Worm (Caenorhabditis elegans) whole organism, L1 larva: ENCODE measurements around the gene C04F5.8.

Experiments used
- C04F5.9 ChIP-seq: sonication (generic microtip); optimal IDR thresholded peaks from 2 replicates; lab custom pipeline; 2016; ENCODE audit warnings: missing genetic modification characterization, missing compliant biosample characterization
- C34B4.2 ChIP-seq: sonication (generic microtip); optimal IDR thresholded peaks from 2 replicates; lab custom pipeline; 2017; ENCODE audit warnings: mild to moderate bottlenecking, missing genetic modification characterization, missing compliant biosample characterization
- F16B12.6 ChIP-seq: fragments of 150-350 bp; optimal IDR thresholded peaks from 2 replicates; lab custom pipeline; 2014; ENCODE audit warnings: missing biosample characterization, missing genetic modification characterization
- aha-1 ChIP-seq: fragments of 150-350 bp; optimal IDR thresholded peaks from 2 replicates; lab custom pipeline; 2014; ENCODE audit warnings: missing biosample characterization, missing genetic modification characterization
- aly-2 ChIP-seq: fragments of 150-350 bp; optimal IDR thresholded peaks from 2 replicates; lab custom pipeline; 2014; ENCODE audit warnings: missing biosample characterization, missing genetic modification characterization
- blmp-1 ChIP-seq: fragments of 150-350 bp; optimal IDR thresholded peaks from 2 replicates; lab custom pipeline; 2014; ENCODE audit warnings: missing biosample characterization, missing genetic modification characterization
- ceh-90 ChIP-seq: sonication (generic microtip); optimal IDR thresholded peaks from 2 replicates; lab custom pipeline; 2016; ENCODE audit warnings: missing genetic modification characterization, missing compliant biosample characterization
- ces-1 ChIP-seq: fragments of 150-350 bp; optimal IDR thresholded peaks from 2 replicates; lab custom pipeline; 2014; ENCODE audit warnings: missing biosample characterization, missing genetic modification reagents, missing genetic modification characterization
- dpl-1 ChIP-seq, 3 experiments: fragments of 150-350 bp in 2 of 3; sonication (generic microtip) in 1 of 3; optimal IDR thresholded peaks; 2 replicates each; lab custom pipeline; 2014 to 2017; ENCODE audit warnings: missing biosample characterization in 3 of 3, missing genetic modification characterization in 3 of 3, missing genetic modification reagents in 3 of 3
- efl-1 ChIP-seq, 4 experiments: fragments of 150-350 bp; optimal IDR thresholded peaks in 3 of 4; peaks in 1 of 4; 1 replicate in 1 of 4; 2 replicates in 3 of 4; lab custom pipeline; 2014; ENCODE audit warnings: missing biosample characterization in 2 of 4, missing genetic modification characterization in 2 of 4, missing genetic modification reagents in 2 of 4
- efl-3 ChIP-seq: fragments of 200-800 bp; sonication (Bioruptor generic); optimal IDR thresholded peaks from 2 replicates; lab custom pipeline; 2018; ENCODE audit warnings: mild to moderate bottlenecking, missing genetic modification characterization, missing compliant biosample characterization
- elt-2 ChIP-seq: sonication (generic microtip); optimal IDR thresholded peaks from 2 replicates; lab custom pipeline; 2016; ENCODE audit warnings: missing genetic modification characterization, mild to moderate bottlenecking, inconsistent platforms, missing compliant biosample characterization, missing genetic modification reagents
- elt-3 ChIP-seq, 6 experiments: fragments of 150-350 bp in 1 of 6; sonication (generic microtip); optimal IDR thresholded peaks; 2 replicates each; lab custom pipeline; 2017 to 2018; ENCODE audit warnings: missing biosample characterization in 6 of 6, missing genetic modification characterization in 6 of 6, inconsistent platforms in 1 of 6
- fkh-10 ChIP-seq: sonication (generic microtip); optimal IDR thresholded peaks from 2 replicates; lab custom pipeline; 2017; ENCODE audit warnings: missing biosample characterization, missing genetic modification reagents, missing genetic modification characterization
- fos-1 ChIP-seq: fragments of 150-350 bp; optimal IDR thresholded peaks from 2 replicates; lab custom pipeline; 2014; ENCODE audit warnings: missing biosample characterization, missing genetic modification characterization
- hlh-17 ChIP-seq: fragments of 200-800 bp; sonication (Bioruptor generic); optimal IDR thresholded peaks from 2 replicates; lab custom pipeline; 2018; ENCODE audit warnings: missing genetic modification characterization, mild to moderate bottlenecking, missing compliant biosample characterization, moderate library complexity, borderline replicate concordance
- irx-1 ChIP-seq: sonication (generic microtip); optimal IDR thresholded peaks from 2 replicates; lab custom pipeline; 2016; ENCODE audit warnings: missing genetic modification characterization, missing compliant biosample characterization
- isw-1 ChIP-seq: fragments of 200-800 bp; sonication (Bioruptor generic); IDR thresholded peaks from 2 replicates; pipeline ENCODE4 v1.3.6; 2022; ENCODE audit warnings: missing genetic modification characterization, missing compliant biosample characterization
- lin-13 ChIP-seq: fragments of 150-350 bp; optimal IDR thresholded peaks from 2 replicates; lab custom pipeline; 2014; ENCODE audit warnings: missing biosample characterization, missing genetic modification reagents, missing genetic modification characterization
- lin-35 ChIP-seq, 2 experiments: fragments of 150-350 bp; optimal IDR thresholded peaks; 2 replicates each; lab custom pipeline; 2014; ENCODE audit warnings: missing biosample characterization in 2 of 2, missing genetic modification characterization in 2 of 2, missing genetic modification reagents in 2 of 2
- lin-39 ChIP-seq: fragments of 150-350 bp; optimal IDR thresholded peaks from 2 replicates; lab custom pipeline; 2014; ENCODE audit warnings: missing biosample characterization, missing genetic modification reagents, missing genetic modification characterization
- mef-2 ChIP-seq: fragments of 150-350 bp; optimal IDR thresholded peaks from 2 replicates; lab custom pipeline; 2014; ENCODE audit warnings: missing biosample characterization, missing genetic modification characterization
- nhr-237 ChIP-seq: fragments of 150-350 bp; optimal IDR thresholded peaks from 2 replicates; lab custom pipeline; 2014; ENCODE audit warnings: missing biosample characterization, missing genetic modification characterization
- nhr-28 ChIP-seq: fragments of 150-350 bp; optimal IDR thresholded peaks from 2 replicates; lab custom pipeline; 2014; ENCODE audit warnings: missing biosample characterization, missing genetic modification characterization
- nhr-71 ChIP-seq: sonication (generic microtip); optimal IDR thresholded peaks from 2 replicates; lab custom pipeline; 2016; ENCODE audit warnings: mild to moderate bottlenecking, missing genetic modification characterization, moderate library complexity, missing compliant biosample characterization
- nhr-76 ChIP-seq: sonication (generic microtip); optimal IDR thresholded peaks from 2 replicates; lab custom pipeline; 2017; ENCODE audit warnings: missing biosample characterization, missing genetic modification characterization
- nhr-85 ChIP-seq: sonication (generic microtip); peaks from one replicate; lab custom pipeline; 2016; ENCODE audit warnings: missing genetic modification characterization, inconsistent platforms, missing compliant biosample characterization
- nhr-90 ChIP-seq: sonication (generic microtip); optimal IDR thresholded peaks from 2 replicates; lab custom pipeline; 2016; ENCODE audit warnings: mild to moderate bottlenecking, missing genetic modification characterization, missing compliant biosample characterization; ENCODE audit not compliant: poor library complexity
- pax-3 ChIP-seq: fragments of 200-800 bp; sonication (Bioruptor generic); optimal IDR thresholded peaks from 2 replicates; lab custom pipeline; 2018; ENCODE audit warnings: mild to moderate bottlenecking, missing genetic modification characterization, moderate library complexity, missing compliant biosample characterization
- pqm-1 ChIP-seq: sonication (generic microtip); optimal IDR thresholded peaks from 3 replicates; lab custom pipeline; 2017; ENCODE audit warnings: missing biosample characterization, missing genetic modification characterization
- snu-23 ChIP-seq: sonication (generic microtip); optimal IDR thresholded peaks from 2 replicates; lab custom pipeline; 2016; ENCODE audit warnings: missing genetic modification characterization, missing compliant biosample characterization
- vab-15 ChIP-seq: sonication (generic microtip); optimal IDR thresholded peaks from 2 replicates; lab custom pipeline; 2017; ENCODE audit warnings: missing genotype, mild to moderate bottlenecking, missing genetic modification characterization, missing compliant biosample characterization
- zip-4 ChIP-seq: fragments of 200-800 bp; sonication (Bioruptor generic); optimal IDR thresholded peaks from 2 replicates; lab custom pipeline; 2018; ENCODE audit warnings: mild to moderate bottlenecking, missing genetic modification characterization, moderate library complexity, missing compliant biosample characterization

C04F5.8 gene

ce11 chrV:5080853-5081338 is 32.7 kb downstream of the C04F5.8 start, which contains the start of gene Y58A7A.3 (continued):
- TF ChIP-seq C04F5.9 (tag; lab: Kevin White, UChicago) (no peak), aha-1 (tag; lab: Kevin White, UChicago) (no peak), efl-3 (GFP tag; lab: Kevin White, UChicago) (no peak), irx-1 (peak; percentile 31), isw-1 (GFP tag; lab: Robert Waterston, UW) (peak; percentile 35; the same call in 1 of the 2 replicates), blmp-1 (tag; lab: Kevin White, UChicago) (peak; percentile 41), mef-2 (tag; lab: Kevin White, UChicago) (no peak), C34B4.2 (tag; lab: Kevin White, UChicago) (no peak), ces-1 (GFP tag; lab: Kevin White, UChicago) (no peak), elt-3 (tag; optimal IDR thresholded peaks at IDR 0.05; lab: Kevin White, UChicago) (peak in 2 of 6 experiments; percentile 57 to 60), nhr-28 (tag; lab: Kevin White, UChicago) (no peak), vab-15 (tag; lab: Kevin White, UChicago) (no peak), ceh-90 (tag; lab: Kevin White, UChicago) (no peak), nhr-71 (peak; percentile 63), nhr-90 (tag; lab: Kevin White, UChicago) (peak; percentile 51), lin-39 (tag; lab: Kevin White, UChicago) (no peak), hlh-17 (GFP tag; lab: Kevin White, UChicago) (no peak), fkh-10 (no peak), efl-1 (optimal IDR thresholded peaks at IDR 0.05; lab: Kevin White, UChicago) (peak; percentile 36 to 60), efl-1 (GFP tag; optimal IDR thresholded peaks at IDR 0.05 in 1 of 2; lab: Kevin White, UChicago) (peak in 1 of 2 experiments; percentile 39), snu-23 (GFP tag; lab: Kevin White, UChicago) (peak; percentile 49), aly-2 (no peak), F16B12.6 (tag; lab: Kevin White, UChicago) (peak; percentile 20), lin-35 (GFP tag; optimal IDR thresholded peaks at IDR 0.05; lab: Kevin White, UChicago) (peak in 1 of 2 experiments; percentile 71)

ce11 chrV:5072082-5072481 is 41.5 kb downstream of the C04F5.8 start, which contains the start of gene Y58A7A.2:
Gene Y58A7A.2, minus strand, starts transcription at chrV:5072182.
- no peak for TF ChIP-seq dpl-1 (GFP tag; optimal IDR thresholded peaks at IDR 0.05; lab: Kevin White, UChicago)
- TF ChIP-seq blmp-1 (tag; lab: Kevin White, UChicago) = peak; percentile 79
- TF ChIP-seq nhr-76 (tag; lab: Kevin White, UChicago) = no peak
- TF ChIP-seq nhr-85 = peak; percentile 4

- no peak for TF ChIP-seq nhr-237
- TF ChIP-seq zip-4 (GFP tag; lab: Kevin White, UChicago) = no peak
Observed at ce11 chrV:5069440-5069839, 44.1 kb downstream of the C04F5.8 start, which contains the start of gene Y58A7A.1. Gene Y58A7A.1, minus strand, starts transcription at chrV:5069540.

ce11 chrV:5067390-5067789 is 46.2 kb downstream of the C04F5.8 start:
- TF ChIP-seq lin-35 (GFP tag; optimal IDR thresholded peaks at IDR 0.05; lab: Kevin White, UChicago) = no peak
- TF ChIP-seq ceh-90 (tag; lab: Kevin White, UChicago) = no peak
- peak; percentile 51 for TF ChIP-seq pqm-1
- no peak for TF ChIP-seq fos-1 (tag; lab: Kevin White, UChicago)
- TF ChIP-seq efl-1 (optimal IDR thresholded peaks at IDR 0.05; lab: Kevin White, UChicago) = no peak
- no peak for TF ChIP-seq efl-1 (GFP tag; optimal IDR thresholded peaks at IDR 0.05 in 1 of 2; lab: Kevin White, UChicago)
- no peak for TF ChIP-seq lin-13 (GFP tag; lab: Kevin White, UChicago)
- TF ChIP-seq elt-2 (tag; lab: Kevin White, UChicago) = peak; percentile 85
- no peak for TF ChIP-seq mef-2 (tag; lab: Kevin White, UChicago)
- no peak for TF ChIP-seq blmp-1 (tag; lab: Kevin White, UChicago)
- TF ChIP-seq pax-3 = no peak
